Fruit fly (Drosophila melanogaster) whole organism, pupa: ENCODE data around the gene CG2211.

Source experiments
- CG10348 ChIP-seq: fragments of 200-800 bp; sonication (Bioruptor generic); IDR thresholded peaks from 2 replicates; pipeline ENCODE4 v1.3.6; 2022; ENCODE audit warnings: missing biosample characterization, missing genetic modification characterization
- CG12605 ChIP-seq: fragments of 200-800 bp; sonication (Bioruptor generic); IDR thresholded peaks from 2 replicates; pipeline ENCODE4 v1.3.6; 2022; ENCODE audit warnings: missing biosample characterization, missing genetic modification characterization
- CG13204 ChIP-seq: fragments of 200-800 bp; sonication (Bioruptor generic); optimal IDR thresholded peaks from 2 replicates; lab custom pipeline; 2018; ENCODE audit warnings: missing biosample characterization, mild to moderate bottlenecking, missing genetic modification characterization, moderate library complexity
- CG14655 ChIP-seq: fragments of 200-800 bp; sonication (Bioruptor generic); optimal IDR thresholded peaks from 3 replicates; lab custom pipeline; 2017; ENCODE audit warnings: mild to moderate bottlenecking, missing biosample characterization, missing genetic modification reagents, missing genetic modification characterization
- CG15710 ChIP-seq: fragments of 200-800 bp; sonication (Bioruptor generic); optimal IDR thresholded peaks from 2 replicates; lab custom pipeline; 2018; ENCODE audit warnings: missing biosample characterization, mild to moderate bottlenecking, missing genetic modification characterization, moderate library complexity
- CG17806 ChIP-seq: fragments of 200-800 bp; sonication (Bioruptor generic); optimal IDR thresholded peaks from 2 replicates; lab custom pipeline; 2018; ENCODE audit warnings: missing biosample characterization, mild to moderate bottlenecking, missing genetic modification characterization, moderate library complexity
- CG32121 ChIP-seq: fragments of 200-800 bp; sonication (Bioruptor generic); IDR thresholded peaks from 2 replicates; pipeline ENCODE4 v1.3.6; 2022; ENCODE audit warnings: missing biosample characterization, missing genetic modification characterization
- CG34367 ChIP-seq: fragments of 200-800 bp; sonication (Bioruptor generic); optimal IDR thresholded peaks from 2 replicates; lab custom pipeline; 2018; ENCODE audit warnings: missing biosample characterization, mild to moderate bottlenecking, missing genetic modification characterization
- CG4496 ChIP-seq: fragments of 200-800 bp; sonication (Bioruptor generic); IDR thresholded peaks from 3 replicates; pipeline ENCODE4 v1.3.6; 2022; ENCODE audit warnings: missing biosample characterization, missing genetic modification characterization
- CG8159 ChIP-seq: fragments of 200-800 bp; sonication (Bioruptor generic); optimal IDR thresholded peaks from 3 replicates; lab custom pipeline; 2018; ENCODE audit warnings: missing biosample characterization, mild to moderate bottlenecking, missing genetic modification characterization, moderate library complexity
- CG8301 ChIP-seq: fragments of 200-800 bp; sonication (Bioruptor generic); optimal IDR thresholded peaks from 2 replicates; lab custom pipeline; 2018; ENCODE audit warnings: missing biosample characterization, mild to moderate bottlenecking, missing genetic modification characterization
- CG9948 ChIP-seq: fragments of 200-800 bp; sonication (Bioruptor generic); optimal IDR thresholded peaks from 2 replicates; lab custom pipeline; 2018; ENCODE audit warnings: missing biosample characterization, mild to moderate bottlenecking, missing genetic modification characterization, moderate library complexity
- D1 ChIP-seq: fragments of 200-800 bp; sonication (Bioruptor generic); optimal IDR thresholded peaks from 2 replicates; lab custom pipeline; 2018; ENCODE audit warnings: missing biosample characterization, mild to moderate bottlenecking, missing genetic modification characterization, moderate library complexity
- EcR ChIP-seq: fragments of 200-800 bp; sonication (Bioruptor generic); optimal IDR thresholded peaks from 3 replicates; lab custom pipeline; 2019; ENCODE audit warnings: missing biosample characterization, missing genetic modification characterization, mild to moderate bottlenecking, moderate library complexity, missing genetic modification reagents
- Ets98B ChIP-seq: fragments of 200-800 bp; sonication (Bioruptor generic); IDR thresholded peaks from 2 replicates; pipeline ENCODE4 v1.3.6; 2022; ENCODE audit warnings: missing biosample characterization, missing genetic modification characterization
- Pif1A ChIP-seq: fragments of 200-800 bp; sonication (Bioruptor generic); optimal IDR thresholded peaks from 3 replicates; lab custom pipeline; 2016; ENCODE audit warnings: missing biosample characterization, missing genetic modification characterization
- Pif1B ChIP-seq: fragments of 200-800 bp; sonication (Bioruptor generic); optimal IDR thresholded peaks from 3 replicates; lab custom pipeline; 2016; ENCODE audit warnings: missing biosample characterization, missing genetic modification characterization
- Snoo ChIP-seq: fragments of 200-800 bp; sonication (Bioruptor generic); optimal IDR thresholded peaks from 3 replicates; lab custom pipeline; 2017; ENCODE audit warnings: missing biosample characterization, mild to moderate bottlenecking, missing genetic modification characterization, inconsistent platforms
- fd96Ca ChIP-seq: fragments of 200-800 bp; sonication (Bioruptor generic); IDR thresholded peaks from 3 replicates; pipeline ENCODE4 v1.3.6; 2022; ENCODE audit warnings: missing biosample characterization, missing genetic modification characterization
- gl ChIP-seq: fragments of 200-800 bp; sonication (Bioruptor generic); optimal IDR thresholded peaks from 2 replicates; lab custom pipeline; 2018; ENCODE audit warnings: missing biosample characterization, mild to moderate bottlenecking, missing genetic modification characterization
- rn ChIP-seq: fragments of 200-800 bp; sonication (Bioruptor generic); IDR thresholded peaks from 2 replicates; pipeline ENCODE4 v1.3.6; 2022; ENCODE audit warnings: missing biosample characterization, missing genetic modification characterization

CG2211 gene

dm6 chr3L:1332973-1333372, 2.2 kb downstream of the CG2211 start, which contains the start of gene msd5:
Gene msd5, minus strand, starts transcription at chr3L:1333146.
- TF ChIP-seq CG14655 (GFP tag; lab: Kevin White, UChicago), result no peak
- no peak for TF ChIP-seq CG8159 (tag; lab: Kevin White, UChicago)
- no peak for TF ChIP-seq Pif1A (GFP tag; lab: Kevin White, UChicago)
- TF ChIP-seq CG34367 (tag; lab: Kevin White, UChicago), result no peak
- no peak for TF ChIP-seq CG17806
- no peak for TF ChIP-seq EcR (GFP tag; lab: Kevin White, UChicago)
- no peak for TF ChIP-seq Snoo (tag; lab: Kevin White, UChicago)
- TF ChIP-seq CG32121, result no peak
- TF ChIP-seq CG12605 (GFP tag; lab: Robert Waterston, UW), result no peak
- TF ChIP-seq CG15710 (tag; lab: Kevin White, UChicago), result no peak
- TF ChIP-seq CG13204, result no peak
- TF ChIP-seq rn (GFP tag; lab: Robert Waterston, UW), result no peak
- TF ChIP-seq CG4496 (GFP tag; lab: Robert Waterston, UW), result no peak
- no peak for TF ChIP-seq CG10348 (GFP tag; lab: Robert Waterston, UW)
- no peak for TF ChIP-seq CG9948
- TF ChIP-seq Ets98B (GFP tag; lab: Robert Waterston, UW), result no peak
- no peak for TF ChIP-seq fd96Ca (GFP tag; lab: Robert Waterston, UW)

- TF ChIP-seq rn (GFP tag; lab: Robert Waterston, UW) (no peak), CG9948 (no peak), Pif1A (GFP tag; lab: Kevin White, UChicago) (no peak), EcR (GFP tag; lab: Kevin White, UChicago) (no peak), Snoo (tag; lab: Kevin White, UChicago) (no peak), CG14655 (GFP tag; lab: Kevin White, UChicago) (no peak), CG4496 (GFP tag; lab: Robert Waterston, UW) (no peak), CG10348 (GFP tag; lab: Robert Waterston, UW) (no peak), CG15710 (tag; lab: Kevin White, UChicago) (no peak), gl (tag; lab: Kevin White, UChicago) (no peak), CG8159 (tag; lab: Kevin White, UChicago) (no peak), D1 (tag; lab: Kevin White, UChicago) (no peak), CG8301 (tag; lab: Kevin White, UChicago) (no peak), Ets98B (GFP tag; lab: Robert Waterston, UW) (no peak), CG13204 (no peak), CG32121 (no peak)
- TF ChIP-seq, all 21 proteins: peak for 0
Measured at dm6 chr3L:1331542-1331941, 3.6 kb downstream of the CG2211 start, which contains the start of gene msd1. Gene msd1, plus strand, starts transcription at chr3L:1331744.

DNA sequence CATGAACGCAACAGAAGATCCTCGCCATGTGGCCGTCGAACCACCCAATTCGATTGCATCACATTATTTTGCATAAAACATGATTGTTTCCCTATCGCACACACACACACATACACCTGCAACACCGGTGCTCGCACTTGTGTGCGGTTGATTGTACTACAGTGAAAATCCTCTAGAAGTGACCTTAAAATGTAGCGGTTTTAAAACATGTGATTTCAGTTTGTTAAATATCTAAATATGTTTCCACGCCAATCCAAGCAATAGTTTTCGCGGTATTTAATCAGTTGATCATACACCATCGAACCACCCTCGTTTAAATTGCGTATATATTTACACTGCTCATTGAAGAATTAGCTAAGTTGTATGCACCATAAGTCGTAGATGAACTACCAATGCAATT, 4.7 kb downstream of the CG2211 start:
- TF ChIP-seq CG9948 (no peak), Ets98B (GFP tag; lab: Robert Waterston, UW) (peak; percentile 47; the same call in 1 of the 2 replicates), Snoo (tag; lab: Kevin White, UChicago) (no peak)

DNA sequence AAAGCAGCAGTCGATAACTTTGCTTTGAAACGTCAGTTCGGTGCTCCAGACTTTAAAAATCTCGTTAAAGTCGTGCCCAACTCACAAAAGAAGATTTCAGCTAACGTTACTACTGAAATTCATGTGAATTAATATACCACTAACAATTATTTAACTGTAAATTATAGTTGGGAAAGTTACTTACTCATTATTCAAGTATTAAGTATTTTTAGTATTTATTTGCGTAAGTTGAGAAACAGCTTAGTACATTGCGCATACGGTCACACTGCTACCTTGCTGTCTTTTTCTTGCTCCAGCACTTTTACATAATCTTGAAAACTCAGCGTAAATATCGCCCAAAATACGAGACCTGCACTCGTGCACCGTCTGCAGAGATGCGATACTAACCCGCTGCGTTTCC, 5.4 kb downstream of the CG2211 start, which contains the start of gene ND-ACP:
ND-ACP (plus strand) TSS at position 226 of the 400 bp plus-strand sequence.
- TF ChIP-seq Pif1B (GFP tag; lab: Kevin White, UChicago) (no peak), rn (GFP tag; lab: Robert Waterston, UW) (no peak), CG17806 (no peak), CG14655 (GFP tag; lab: Kevin White, UChicago) (no peak), CG12605 (GFP tag; lab: Robert Waterston, UW) (no peak), CG8301 (tag; lab: Kevin White, UChicago) (no peak), CG4496 (GFP tag; lab: Robert Waterston, UW) (no peak), CG10348 (GFP tag; lab: Robert Waterston, UW) (no peak), CG13204 (no peak), D1 (tag; lab: Kevin White, UChicago) (no peak)
- TF ChIP-seq, all 21 proteins: peak for 0

DNA sequence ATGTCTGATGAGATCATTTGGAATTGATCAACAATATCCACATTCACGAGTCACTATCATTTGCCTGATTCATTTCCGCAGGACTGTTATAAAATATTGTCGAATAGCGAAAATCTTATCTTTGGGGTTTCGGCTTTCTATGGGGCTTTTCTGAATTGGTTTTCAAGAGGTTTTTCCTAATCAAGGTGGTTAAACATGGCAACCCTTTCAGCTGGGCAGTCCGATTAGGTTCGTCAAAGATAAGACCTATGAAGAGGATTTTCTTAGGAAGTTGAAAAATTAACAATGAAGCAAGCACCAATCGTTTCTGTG, 9.6 kb downstream of the CG2211 start:
- TF ChIP-seq CG13204, result no peak

dm6 chr3L:1324818-1325625, 10.1 kb downstream of the CG2211 start:
- TF ChIP-seq Pif1A (GFP tag; lab: Kevin White, UChicago), result no peak
- TF ChIP-seq CG12605 (GFP tag; lab: Robert Waterston, UW), result no peak
- TF ChIP-seq CG34367 (tag; lab: Kevin White, UChicago), result no peak
- no peak for TF ChIP-seq CG8301 (tag; lab: Kevin White, UChicago)
- no peak for TF ChIP-seq fd96Ca (GFP tag; lab: Robert Waterston, UW)
- TF ChIP-seq CG8159 (tag; lab: Kevin White, UChicago), result no peak
- TF ChIP-seq CG13204, result no peak
- TF ChIP-seq CG15710 (tag; lab: Kevin White, UChicago), result no peak
- TF ChIP-seq CG4496 (GFP tag; lab: Robert Waterston, UW), result no peak
- TF ChIP-seq Snoo (tag; lab: Kevin White, UChicago), result no peak
- no peak for TF ChIP-seq CG10348 (GFP tag; lab: Robert Waterston, UW)
- TF ChIP-seq EcR (GFP tag; lab: Kevin White, UChicago), result no peak
- no peak for TF ChIP-seq CG14655 (GFP tag; lab: Kevin White, UChicago)
- no peak for TF ChIP-seq Ets98B (GFP tag; lab: Robert Waterston, UW)
- TF ChIP-seq CG17806, result no peak
- no peak for TF ChIP-seq CG9948
- no peak for TF ChIP-seq D1 (tag; lab: Kevin White, UChicago)
